Worm (Caenorhabditis elegans) whole organism, early embryonic: ENCODE data around the gene mec-4.

ENCODE experiments used
- ceh-13 ChIP-seq: fragments of 200-800 bp; sonication (Bioruptor generic); optimal IDR thresholded peaks from 2 replicates; lab custom pipeline; 2018; ENCODE audit warnings: mild to moderate bottlenecking, missing genetic modification characterization, missing compliant biosample characterization
- flt-1 ChIP-seq: fragments of 200-800 bp; sonication (Bioruptor generic); IDR thresholded peaks from 2 replicates; pipeline ENCODE4 v1.3.6; 2022; ENCODE audit warnings: missing genetic modification characterization, missing compliant biosample characterization
- hmbx-1 ChIP-seq: sonication (generic microtip); optimal IDR thresholded peaks from 2 replicates; lab custom pipeline; 2016; ENCODE audit warnings: mild to moderate bottlenecking, missing genetic modification characterization, missing compliant biosample characterization
- hnd-1 ChIP-seq: sonication (generic microtip); optimal IDR thresholded peaks from 2 replicates; lab custom pipeline; 2016; ENCODE audit warnings: missing genetic modification characterization, missing compliant biosample characterization

ce11 chrX:16782797-16783259, 24.1 kb downstream of the mec-4 start, which contains the start of gene T01C8.3:
- TF ChIP-seq flt-1 (GFP tag; lab: Robert Waterston, UW) = no peak
- no peak for TF ChIP-seq hnd-1 (tag; lab: Kevin White, UChicago)
- TF ChIP-seq ceh-13 (GFP tag; lab: Kevin White, UChicago) = no peak
- TF ChIP-seq hmbx-1 (tag; lab: Kevin White, UChicago) = no peak
